Fruit fly (Drosophila melanogaster): Measurements from ENCODE around the gene CG13982.

CG13982 gene

DNA sequence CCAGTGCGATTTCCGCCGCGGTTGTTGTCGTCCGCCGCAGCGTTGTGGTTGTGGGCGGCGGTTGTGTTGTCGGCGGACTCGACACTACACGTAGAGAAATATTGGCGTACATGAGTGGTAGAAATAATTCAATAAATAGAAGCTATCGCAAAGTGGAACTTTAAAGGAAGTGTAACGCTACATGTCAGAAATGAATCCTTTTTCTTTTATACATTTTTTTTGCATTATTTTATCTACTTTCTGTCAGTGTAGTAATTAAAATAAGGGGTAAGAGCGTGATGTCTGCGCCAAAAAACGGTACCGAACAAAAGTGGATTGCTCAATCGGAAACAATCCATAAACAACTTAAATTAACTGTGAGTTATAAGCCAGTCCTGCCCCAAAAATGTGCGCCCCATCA is 32.9 kb upstream of the CG13982 start:
- TF ChIP-seq ovo (GFP tag; optimal IDR thresholded peaks at IDR 0.05) (no peak), Mnt (GFP tag; optimal IDR thresholded peaks at IDR 0.05) (no peak), CG11617 (GFP tag; optimal IDR thresholded peaks at IDR 0.05) (no peak), cnc (optimal IDR thresholded peaks at IDR 0.05) (no peak), pad (GFP tag; optimal IDR thresholded peaks at IDR 0.05) (no peak), CG33017 (tag; optimal IDR thresholded peaks at IDR 0.05) (no peak), CG12768 (GFP tag; optimal IDR thresholded peaks at IDR 0.05) (no peak), CG7045 (GFP tag; optimal IDR thresholded peaks at IDR 0.05) (no peak), CG5204 (GFP tag; optimal IDR thresholded peaks at IDR 0.05) (no peak), CG7101 (tag; optimal IDR thresholded peaks at IDR 0.05) (no peak), Hr96 (GFP tag; optimal IDR thresholded peaks at IDR 0.05) (no peak), cic (GFP tag; optimal IDR thresholded peaks at IDR 0.05) (no peak), Crg-1 (GFP tag; optimal IDR thresholded peaks at IDR 0.05) (no peak), kay (GFP tag; ENCODE audit: borderline replicate concordance) (no peak), tj (GFP tag; optimal IDR thresholded peaks at IDR 0.05) (no peak), bab1 (GFP tag; optimal IDR thresholded peaks at IDR 0.05) (no peak)

dm6 chr2L:6380966-6381365 is 31.1 kb upstream of the CG13982 start, which contains the start of gene Nepl5:
Nepl5 (plus strand) TSS chr2L:6381266.
- TF ChIP-seq ovo (GFP tag; optimal IDR thresholded peaks at IDR 0.05) (no peak), kay (GFP tag; ENCODE audit: borderline replicate concordance) (no peak), CG33017 (tag; optimal IDR thresholded peaks at IDR 0.05) (no peak), CG5204 (GFP tag; optimal IDR thresholded peaks at IDR 0.05) (no peak), CG14711 (tag; optimal IDR thresholded peaks at IDR 0.05) (no peak), bab1 (GFP tag; optimal IDR thresholded peaks at IDR 0.05) (no peak), CG7101 (tag; optimal IDR thresholded peaks at IDR 0.05) (no peak), Crg-1 (GFP tag; optimal IDR thresholded peaks at IDR 0.05) (no peak), Clk (GFP tag; optimal IDR thresholded peaks at IDR 0.05) (no peak)

- no peak for TF ChIP-seq CG7101 (tag; optimal IDR thresholded peaks at IDR 0.05)
- TF ChIP-seq cnc (optimal IDR thresholded peaks at IDR 0.05) = no peak
- TF ChIP-seq CG5204 (GFP tag; optimal IDR thresholded peaks at IDR 0.05) = no peak
- no peak for TF ChIP-seq ovo (GFP tag; optimal IDR thresholded peaks at IDR 0.05)
- TF ChIP-seq Crg-1 (GFP tag; optimal IDR thresholded peaks at IDR 0.05) = no peak
- TF ChIP-seq toe (GFP tag; optimal IDR thresholded peaks at IDR 0.05) = no peak
- no peak for TF ChIP-seq CG14711 (tag; optimal IDR thresholded peaks at IDR 0.05)
- no peak for TF ChIP-seq Clk (GFP tag; optimal IDR thresholded peaks at IDR 0.05)
- no peak for TF ChIP-seq Hr96 (GFP tag; optimal IDR thresholded peaks at IDR 0.05)
- no peak for TF ChIP-seq Mnt (GFP tag; optimal IDR thresholded peaks at IDR 0.05)
- no peak for TF ChIP-seq kay (GFP tag; ENCODE audit: borderline replicate concordance)
- no peak for TF ChIP-seq CG11617 (GFP tag; optimal IDR thresholded peaks at IDR 0.05)
- no peak for TF ChIP-seq CG1620 (GFP tag; optimal IDR thresholded peaks at IDR 0.05)
- no peak for TF ChIP-seq tj (GFP tag; optimal IDR thresholded peaks at IDR 0.05)
- no peak for TF ChIP-seq CG33017 (tag; optimal IDR thresholded peaks at IDR 0.05)
- TF ChIP-seq cic (GFP tag; optimal IDR thresholded peaks at IDR 0.05) = no peak
- TF ChIP-seq CG12768 (GFP tag; optimal IDR thresholded peaks at IDR 0.05) = no peak
These were observed 26.7 kb upstream of the CG13982 start, which contains the start of gene Nepl6 for dm6 chr2L:6385409-6385808. Nepl6 (minus strand) TSS chr2L:6385512.

DNA sequence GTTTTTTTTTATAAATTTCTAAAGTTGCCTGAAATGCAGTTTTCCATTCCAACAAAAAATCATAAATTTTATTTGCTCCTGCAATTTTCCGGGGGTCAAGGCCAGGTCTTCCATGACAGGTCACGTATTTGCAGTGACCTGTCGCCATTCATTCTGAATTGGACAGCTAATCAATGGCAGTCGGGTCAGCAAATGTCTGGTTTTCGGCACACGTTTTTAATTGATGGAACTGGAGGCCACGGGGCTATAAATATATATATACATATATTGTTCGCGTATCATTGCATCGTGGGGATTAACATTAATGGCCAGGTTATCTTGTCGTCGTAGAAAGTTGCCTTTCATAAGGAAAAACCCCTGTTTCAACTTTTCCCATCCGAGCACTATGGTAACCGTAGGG is 25.0 kb upstream of the CG13982 start:
- TF ChIP-seq kay (GFP tag; ENCODE audit: borderline replicate concordance) = no peak
- TF ChIP-seq Clk (GFP tag; optimal IDR thresholded peaks at IDR 0.05) = no peak
- no peak for TF ChIP-seq tj (GFP tag; optimal IDR thresholded peaks at IDR 0.05)
- no peak for TF ChIP-seq toe (GFP tag; optimal IDR thresholded peaks at IDR 0.05)
- no peak for TF ChIP-seq CG1620 (GFP tag; optimal IDR thresholded peaks at IDR 0.05)
- TF ChIP-seq CG7101 (tag; optimal IDR thresholded peaks at IDR 0.05) = no peak
- no peak for TF ChIP-seq CG5204 (GFP tag; optimal IDR thresholded peaks at IDR 0.05)
- TF ChIP-seq CG7045 (GFP tag; optimal IDR thresholded peaks at IDR 0.05) = no peak
- no peak for TF ChIP-seq CG12768 (GFP tag; optimal IDR thresholded peaks at IDR 0.05)
- TF ChIP-seq cic (GFP tag; optimal IDR thresholded peaks at IDR 0.05) = no peak
- no peak for TF ChIP-seq Hr96 (GFP tag; optimal IDR thresholded peaks at IDR 0.05)
- no peak for TF ChIP-seq Crg-1 (GFP tag; optimal IDR thresholded peaks at IDR 0.05)
- no peak for TF ChIP-seq CG33017 (tag; optimal IDR thresholded peaks at IDR 0.05)
- no peak for TF ChIP-seq bab1 (GFP tag; optimal IDR thresholded peaks at IDR 0.05)
- no peak for TF ChIP-seq CG11617 (GFP tag; optimal IDR thresholded peaks at IDR 0.05)
- no peak for TF ChIP-seq cnc (optimal IDR thresholded peaks at IDR 0.05)

dm6 chr2L:6391469-6391868 is 20.6 kb upstream of the CG13982 start:
- TF ChIP-seq cic (GFP tag; optimal IDR thresholded peaks at IDR 0.05) = no peak
- TF ChIP-seq CG1620 (GFP tag; optimal IDR thresholded peaks at IDR 0.05) = no peak
- no peak for TF ChIP-seq CG11617 (GFP tag; optimal IDR thresholded peaks at IDR 0.05)
- TF ChIP-seq Crg-1 (GFP tag; optimal IDR thresholded peaks at IDR 0.05) = no peak
- no peak for TF ChIP-seq kay (GFP tag; ENCODE audit: borderline replicate concordance)
- TF ChIP-seq Hr96 (GFP tag; optimal IDR thresholded peaks at IDR 0.05) = no peak
- TF ChIP-seq ovo (GFP tag; optimal IDR thresholded peaks at IDR 0.05) = no peak
- TF ChIP-seq CG12768 (GFP tag; optimal IDR thresholded peaks at IDR 0.05) = no peak
- no peak for TF ChIP-seq Clk (GFP tag; optimal IDR thresholded peaks at IDR 0.05)

DNA sequence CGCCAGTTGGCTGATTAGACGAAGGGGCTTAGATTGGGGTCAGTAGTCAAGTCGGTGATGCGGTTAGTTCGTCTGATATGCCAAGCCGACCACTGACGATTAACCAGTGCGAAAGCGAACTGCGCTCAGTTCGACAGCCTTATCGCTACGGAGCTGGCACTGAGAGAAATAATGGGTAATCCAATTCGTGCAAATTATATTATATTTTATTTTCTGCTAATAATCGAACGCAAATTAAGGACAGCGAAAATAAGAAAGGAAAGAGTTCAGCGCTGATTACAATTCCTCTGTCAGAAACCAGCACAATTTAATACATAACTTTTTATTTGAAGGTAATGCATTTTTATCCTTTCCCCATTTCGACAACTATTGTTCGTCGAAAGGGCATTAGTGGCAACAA is 15.0 kb upstream of the CG13982 start, which contains the start of gene CG42369:
Gene CG42369 (minus strand): TSS at position 101 of the 400 bp plus-strand sequence.
- TF ChIP-seq cic (GFP tag; optimal IDR thresholded peaks at IDR 0.05) = no peak
- no peak for TF ChIP-seq bab1 (GFP tag; optimal IDR thresholded peaks at IDR 0.05)
- TF ChIP-seq CG7101 (tag; optimal IDR thresholded peaks at IDR 0.05) = no peak
- TF ChIP-seq pad (GFP tag; optimal IDR thresholded peaks at IDR 0.05) = no peak
- TF ChIP-seq CG14711 (tag; optimal IDR thresholded peaks at IDR 0.05) = no peak
- no peak for TF ChIP-seq CG1620 (GFP tag; optimal IDR thresholded peaks at IDR 0.05)
- TF ChIP-seq CG11617 (GFP tag; optimal IDR thresholded peaks at IDR 0.05) = no peak
- TF ChIP-seq kay (GFP tag; ENCODE audit: borderline replicate concordance) = no peak
- TF ChIP-seq Mnt (GFP tag; optimal IDR thresholded peaks at IDR 0.05) = no peak
- TF ChIP-seq Clk (GFP tag; optimal IDR thresholded peaks at IDR 0.05) = no peak
- no peak for TF ChIP-seq Crg-1 (GFP tag; optimal IDR thresholded peaks at IDR 0.05)
- no peak for TF ChIP-seq toe (GFP tag; optimal IDR thresholded peaks at IDR 0.05)
- TF ChIP-seq CG12768 (GFP tag; optimal IDR thresholded peaks at IDR 0.05) = no peak
- TF ChIP-seq ovo (GFP tag; optimal IDR thresholded peaks at IDR 0.05) = no peak
- no peak for TF ChIP-seq CG33017 (tag; optimal IDR thresholded peaks at IDR 0.05)
